Worm (Caenorhabditis elegans) whole organism, L4/young adult: ENCODE results near the gene tag-77.

ENCODE experiments used
- W03F9.2 ChIP-seq: fragments of 150-350 bp; optimal IDR thresholded peaks from 2 replicates; lab custom pipeline; 2014; ENCODE audit warnings: missing biosample characterization, missing genetic modification characterization
- dao-5 ChIP-seq: sonication (generic microtip); optimal IDR thresholded peaks from 2 replicates; lab custom pipeline; 2016; ENCODE audit warnings: missing genotype, missing genetic modification characterization, moderate library complexity, missing compliant biosample characterization
- him-1 ChIP-seq: sonication (generic microtip); optimal IDR thresholded peaks from 2 replicates; lab custom pipeline; 2016; ENCODE audit warnings: missing genotype, missing genetic modification reagents, missing genetic modification characterization, missing compliant biosample characterization

- TF ChIP-seq dao-5 (no peak), him-1 (tag; lab: Kevin White, UChicago) (no peak), W03F9.2 (peak; percentile 70)
Observed at ce11 chrIV:8511056-8511455, 708 bp upstream of the tag-77 start, which contains the start of gene mes-6.
